Worm (Caenorhabditis elegans): ENCODE data around the gene T16H12.13.

DNA sequence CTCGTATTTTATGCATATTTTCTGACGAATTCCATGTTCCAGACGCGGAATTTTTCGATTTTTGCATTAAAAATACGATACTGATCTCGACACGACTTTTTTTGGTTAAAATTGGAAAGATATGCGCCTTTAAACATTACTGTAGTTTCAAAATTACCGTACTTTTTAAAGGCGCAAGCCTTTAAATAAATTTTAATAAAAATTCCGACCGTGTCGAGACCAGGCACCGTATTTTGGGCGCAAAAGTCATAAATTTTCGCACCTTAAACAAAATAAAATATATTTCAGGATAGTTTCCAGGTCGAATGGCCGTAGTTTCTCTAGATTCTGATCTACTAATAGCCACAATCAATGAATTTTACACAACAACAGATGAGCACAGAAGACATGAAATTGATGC lies 15.9 kb upstream of the T16H12.13 start, which contains the start of gene T16G12.6:
- TF ChIP-seq nhr-28 (tag; optimal IDR thresholded peaks at IDR 0.05) (no peak), dmd-8 (GFP tag; IDR thresholded peaks at IDR 0.05) (no peak), aly-2 (tag; optimal IDR thresholded peaks at IDR 0.05) (no peak), lin-39 (tag; optimal IDR thresholded peaks at IDR 0.05) (no peak), mxl-3 (GFP tag; optimal IDR thresholded peaks at IDR 0.05) (no peak)
